Fruit fly (Drosophila melanogaster) whole organism, pupa: Measurements from ENCODE around the gene CG43249.

ENCODE experiments used
- CG4496 ChIP-seq: fragments of 200-800 bp; sonication (Bioruptor generic); IDR thresholded peaks from 3 replicates; pipeline ENCODE4 v1.3.6; 2022; ENCODE audit warnings: missing biosample characterization, missing genetic modification characterization
- D1 ChIP-seq: fragments of 200-800 bp; sonication (Bioruptor generic); optimal IDR thresholded peaks from 2 replicates; lab custom pipeline; 2018; ENCODE audit warnings: missing biosample characterization, mild to moderate bottlenecking, missing genetic modification characterization, moderate library complexity
- EcR ChIP-seq: fragments of 200-800 bp; sonication (Bioruptor generic); optimal IDR thresholded peaks from 3 replicates; lab custom pipeline; 2019; ENCODE audit warnings: missing biosample characterization, missing genetic modification characterization, mild to moderate bottlenecking, moderate library complexity, missing genetic modification reagents
- Pif1A ChIP-seq: fragments of 200-800 bp; sonication (Bioruptor generic); optimal IDR thresholded peaks from 3 replicates; lab custom pipeline; 2016; ENCODE audit warnings: missing biosample characterization, missing genetic modification characterization

dm6 chr3L:16303982-16304381 is at the start of gene CG43249:
- no peak for TF ChIP-seq EcR
- no peak for TF ChIP-seq D1 (tag; lab: Kevin White, UChicago)
- TF ChIP-seq CG4496 (GFP tag; lab: Robert Waterston, UW) = no peak
- TF ChIP-seq Pif1A (GFP tag; lab: Kevin White, UChicago) = no peak
